Worm (Caenorhabditis elegans): ENCODE results near the gene scc-2.

The scc-2 gene

ce11 chrII:278636-279035 is 15.2 kb upstream of the scc-2 start, which contains the start of gene B0432.8:
B0432.8 (minus strand) TSS chrII:278736.
- TF ChIP-seq hif-1 (tag; optimal IDR thresholded peaks at IDR 0.05) (no peak), hlh-11 (tag; optimal IDR thresholded peaks at IDR 0.05) (no peak), mep-1 (tag; optimal IDR thresholded peaks at IDR 0.05) (no peak), gei-8 (GFP tag; optimal IDR thresholded peaks at IDR 0.05) (no peak)

ce11 chrII:273872-274271 is 10.4 kb upstream of the scc-2 start, which contains the start of gene B0432.7:
B0432.7 (minus strand) TSS chrII:273972.
- TF ChIP-seq tag-97 (GFP tag; IDR thresholded peaks at IDR 0.05): no peak
- no peak for TF ChIP-seq daf-8 (GFP tag; IDR thresholded peaks at IDR 0.05)

DNA sequence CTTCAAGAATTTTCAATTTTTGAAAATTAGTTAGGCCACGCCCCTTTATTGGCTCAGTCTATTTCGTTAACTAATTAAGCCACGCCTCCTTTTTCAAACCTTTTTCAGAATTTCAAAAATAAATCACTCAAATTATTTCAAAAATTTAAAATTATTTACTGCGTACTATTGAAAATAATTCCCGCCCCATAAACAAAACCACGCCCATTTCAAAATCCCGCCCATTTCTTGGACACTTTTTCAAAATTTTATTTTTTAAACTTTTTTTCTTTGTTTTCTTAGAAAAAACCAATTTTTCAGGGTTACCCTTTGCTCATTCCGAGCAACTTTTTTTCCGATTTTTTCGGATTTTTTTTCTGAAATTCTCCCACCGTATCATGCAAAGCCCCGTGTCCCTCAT is 590 bp upstream of the scc-2 start, which contains the start of gene B0432.14:
TSS of gene B0432.14 (plus strand) at position 301 of the 400 bp plus-strand sequence.
- TF ChIP-seq rbr-2 (tag; optimal IDR thresholded peaks at IDR 0.05): no peak
- TF ChIP-seq mep-1 (tag; optimal IDR thresholded peaks at IDR 0.05): no peak
- no peak for TF ChIP-seq mes-2 (tag; optimal IDR thresholded peaks at IDR 0.05; ENCODE audit: poor library complexity, severe bottlenecking)
- TF ChIP-seq cey-2 (tag; optimal IDR thresholded peaks at IDR 0.05; ENCODE audit: borderline replicate concordance, insufficient read depth): no peak
- TF ChIP-seq F44E2.7 (GFP tag; IDR thresholded peaks at IDR 0.05): no peak
- TF ChIP-seq egl-27 (tag; optimal IDR thresholded peaks at IDR 0.05): no peak
- no peak for TF ChIP-seq pha-4 (GFP tag; IDR thresholded peaks at IDR 0.05)
- TF ChIP-seq pha-4 (tag; optimal IDR thresholded peaks at IDR 0.05): no peak
- no peak for TF ChIP-seq daf-16 (GFP tag; optimal IDR thresholded peaks at IDR 0.05)
- no peak for TF ChIP-seq daf-16 (tag; optimal IDR thresholded peaks at IDR 0.05)
- no peak for TF ChIP-seq madf-5 (GFP tag; IDR thresholded peaks at IDR 0.05)
- no peak for TF ChIP-seq zag-1 (tag; optimal IDR thresholded peaks at IDR 0.05)
- no peak for TF ChIP-seq ztf-11 (tag; optimal IDR thresholded peaks at IDR 0.05)
- no peak for TF ChIP-seq lin-15B (tag; optimal IDR thresholded peaks at IDR 0.05)

DNA sequence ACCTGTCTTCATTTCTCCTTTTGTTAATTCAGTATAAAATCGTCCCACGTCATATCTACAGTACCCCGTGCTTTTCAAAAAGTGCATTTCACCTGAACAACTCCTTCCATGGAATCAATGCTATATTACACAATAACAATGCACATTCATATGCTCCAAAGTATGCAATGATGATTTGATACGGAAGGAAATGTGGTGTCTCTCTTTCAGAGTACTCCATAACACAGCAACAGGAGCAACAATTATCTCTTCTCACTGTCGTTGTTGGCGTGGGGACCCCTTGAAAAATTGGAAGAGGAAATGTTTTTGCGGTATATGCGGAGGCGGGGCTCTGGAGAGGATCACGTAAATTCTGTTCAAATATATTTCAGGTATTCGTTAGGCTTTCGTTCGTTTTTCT is 5.9 kb downstream of the scc-2 start, which contains the start of gene cat-2:
TSS of gene cat-2 (plus strand) at position 301 of the 400 bp plus-strand sequence.
- TF ChIP-seq tag-97 (GFP tag; IDR thresholded peaks at IDR 0.05) (no peak), F49E8.2 (tag; optimal IDR thresholded peaks at IDR 0.05; ENCODE audit: borderline replicate concordance) (no peak), lim-7 (GFP tag; IDR thresholded peaks at IDR 0.05) (no peak), lin-1 (GFP tag; IDR thresholded peaks at IDR 0.05) (no peak), mes-2 (tag; optimal IDR thresholded peaks at IDR 0.05; ENCODE audit: poor library complexity, severe bottlenecking) (no peak), dmd-6 (GFP tag; IDR thresholded peaks at IDR 0.05) (no peak), daf-8 (GFP tag; IDR thresholded peaks at IDR 0.05) (no peak), lin-15B (tag; optimal IDR thresholded peaks at IDR 0.05) (no peak), mdl-1 (tag; optimal IDR thresholded peaks at IDR 0.05) (no peak), ZK337.2 (GFP tag; IDR thresholded peaks at IDR 0.05) (no peak), ZK546.5 (tag; optimal IDR thresholded peaks at IDR 0.05) (no peak), aly-2 (tag; optimal IDR thresholded peaks at IDR 0.05) (no peak), ctbp-1 (GFP tag; IDR thresholded peaks at IDR 0.05) (no peak), lsy-2 (tag; optimal IDR thresholded peaks at IDR 0.05) (no peak), mxl-2 (GFP tag; conservative IDR thresholded peaks at IDR 0.05) (no peak), egl-43 (GFP tag; IDR thresholded peaks at IDR 0.05) (no peak), ceh-62 (tag; optimal IDR thresholded peaks at IDR 0.05) (no peak), zip-2 (tag; optimal IDR thresholded peaks at IDR 0.05) (no peak), rbr-2 (tag; optimal IDR thresholded peaks at IDR 0.05) (no peak)

ce11 chrII:255753-256152 is 7.7 kb downstream of the scc-2 start:
- TF ChIP-seq aha-1 (tag): peak; percentile 75

Data from whole organism, L4 larva.